Worm (Caenorhabditis elegans): Measurements from ENCODE around the gene F42G4.5.
A peak's percentile ranks its signal among the peaks of the same experiment; 100 is the strongest.

Gene F42G4.5

ce11 chrII:13107719-13108118, 34.4 kb downstream of the F42G4.5 start, which contains the start of gene pqn-32:
Gene pqn-32 (plus strand): TSS chrII:13108019.
- TF ChIP-seq C16A3.4 (tag; optimal IDR thresholded peaks at IDR 0.05), result no peak
- peak; percentile 67 for TF ChIP-seq blmp-1 (tag; optimal IDR thresholded peaks at IDR 0.05)
- no peak for TF ChIP-seq swsn-7 (tag; optimal IDR thresholded peaks at IDR 0.05)
- no peak for TF ChIP-seq efl-1 (optimal IDR thresholded peaks at IDR 0.05)
- peak in 1 of 2 experiments; percentile 63 for TF ChIP-seq efl-1 (GFP tag; optimal IDR thresholded peaks at IDR 0.05 in 1 of 2)
- no peak for TF ChIP-seq nhr-71 (tag; optimal IDR thresholded peaks at IDR 0.05)
- no peak for TF ChIP-seq ztf-11 (tag; optimal IDR thresholded peaks at IDR 0.05)
- TF ChIP-seq isw-1 (GFP tag; IDR thresholded peaks at IDR 0.05), result no peak

DNA sequence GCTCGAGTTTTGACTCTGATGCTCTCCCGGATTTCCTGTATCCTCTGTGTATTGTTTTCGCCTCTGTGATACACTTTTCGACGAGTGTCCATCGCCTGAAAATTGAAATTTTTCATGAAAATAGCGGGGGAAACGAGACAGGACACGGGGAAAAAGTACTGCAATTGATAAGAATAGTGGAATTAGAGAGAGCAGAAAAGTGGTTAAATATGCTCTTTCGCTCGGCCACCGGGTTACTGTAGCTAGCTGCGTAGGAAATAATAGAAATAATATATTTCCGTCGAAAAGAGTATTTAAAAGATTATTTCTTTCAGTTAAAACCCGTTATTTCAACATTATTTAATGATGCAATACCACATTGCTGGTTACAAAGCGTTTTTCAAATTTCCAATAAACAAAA, 43.4 kb downstream of the F42G4.5 start, which contains the start of gene rict-1:
TSS of gene rict-1 (minus strand) at position 101 of the 400 bp plus-strand sequence.
- TF ChIP-seq blmp-1 (tag; optimal IDR thresholded peaks at IDR 0.05) (no peak), Y116A8C.19 (tag; optimal IDR thresholded peaks at IDR 0.05; ENCODE audit: borderline replicate concordance) (no peak), tlp-1 (tag; optimal IDR thresholded peaks at IDR 0.05) (no peak), lin-35 (GFP tag; optimal IDR thresholded peaks at IDR 0.05) (no peak)

DNA sequence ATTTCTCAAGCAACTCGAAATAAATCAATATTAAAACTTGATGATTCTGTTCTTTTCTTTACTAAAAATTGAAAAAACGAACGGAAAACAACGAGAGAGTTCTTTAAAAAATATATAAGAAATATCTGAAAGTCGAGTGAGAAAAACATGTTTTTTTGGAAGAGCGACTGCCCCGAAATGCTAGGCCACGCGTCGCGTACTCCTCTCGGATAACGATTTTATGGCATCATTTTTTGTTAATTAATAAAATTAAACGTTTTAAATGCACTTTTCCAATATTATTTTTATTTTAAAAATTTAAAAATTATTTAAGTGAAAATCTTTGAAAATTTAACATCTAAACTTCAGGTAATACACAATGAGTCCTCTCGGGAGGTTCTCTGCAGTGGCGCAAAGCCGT, 43.9 kb downstream of the F42G4.5 start, which contains the start of gene gfm-1:
TSS of gene gfm-1 (plus strand) at position 349 of the 400 bp plus-strand sequence.
- TF ChIP-seq snu-23 (GFP tag; optimal IDR thresholded peaks at IDR 0.05) (peak; percentile 76), sox-4 (tag; optimal IDR thresholded peaks at IDR 0.05) (peak; percentile 91), unc-86 (tag; optimal IDR thresholded peaks at IDR 0.05) (peak; percentile 52), elt-3 (tag; optimal IDR thresholded peaks at IDR 0.05) (peak in 1 of 6 experiments; percentile 50), aly-2 (tag; optimal IDR thresholded peaks at IDR 0.05) (no peak), sup-37 (GFP tag; optimal IDR thresholded peaks at IDR 0.05) (no peak), nhr-19 (GFP tag; conservative IDR thresholded peaks at IDR 0.05) (peak; percentile 77), fkh-4 (tag; optimal IDR thresholded peaks at IDR 0.05; ENCODE audit: borderline replicate concordance) (peak; percentile 94), efl-3 (GFP tag; optimal IDR thresholded peaks at IDR 0.05) (peak; percentile 69), C16A3.4 (tag; optimal IDR thresholded peaks at IDR 0.05) (peak; percentile 23), ama-1 (optimal IDR thresholded peaks at IDR 0.05) (no peak), C04F5.9 (tag; optimal IDR thresholded peaks at IDR 0.05) (peak; percentile 84), fkh-8 (tag; optimal IDR thresholded peaks at IDR 0.05) (peak; percentile 70), efl-1 (optimal IDR thresholded peaks at IDR 0.05) (peak; percentile 54 to 72), efl-1 (GFP tag; optimal IDR thresholded peaks at IDR 0.05 in 1 of 2) (peak; percentile 76 to 96), dsc-1 (tag; optimal IDR thresholded peaks at IDR 0.05) (peak; percentile 89), nhr-11 (tag; optimal IDR thresholded peaks at IDR 0.05) (no peak), Y116A8C.19 (tag; optimal IDR thresholded peaks at IDR 0.05; ENCODE audit: borderline replicate concordance) (peak; percentile 84), swsn-7 (tag; optimal IDR thresholded peaks at IDR 0.05) (peak; percentile 85), mab-9 (GFP tag; IDR thresholded peaks at IDR 0.05) (peak; percentile 81), xbp-1 (tag; optimal IDR thresholded peaks at IDR 0.05) (peak; percentile 82), dpl-1 (GFP tag; optimal IDR thresholded peaks at IDR 0.05) (peak; percentile 53 to 72 (median 67)), fos-1 (tag; optimal IDR thresholded peaks at IDR 0.05) (no peak), lir-3 (tag; optimal IDR thresholded peaks at IDR 0.05; ENCODE audit: poor library complexity) (peak; percentile 94), unc-98 (GFP tag; IDR thresholded peaks at IDR 0.05) (peak; percentile 79), vab-15 (tag; optimal IDR thresholded peaks at IDR 0.05) (peak; percentile 28), lsy-2 (tag; optimal IDR thresholded peaks at IDR 0.05) (peak; percentile 62 to 83), pax-3 (tag; optimal IDR thresholded peaks at IDR 0.05) (peak; percentile 84), fkh-10 (GFP tag; optimal IDR thresholded peaks at IDR 0.05) (no peak), tbx-2 (tag; optimal IDR thresholded peaks at IDR 0.05) (peak; percentile 87), elt-2 (tag; optimal IDR thresholded peaks at IDR 0.05) (peak; percentile 67), rnt-1 (tag; optimal IDR thresholded peaks at IDR 0.05) (peak; percentile 98), lin-39 (tag; optimal IDR thresholded peaks at IDR 0.05) (peak; percentile 42), pqm-1 (tag; optimal IDR thresholded peaks at IDR 0.05) (no peak), lin-14 (GFP tag; optimal IDR thresholded peaks at IDR 0.05) (no peak), egl-27 (tag; optimal IDR thresholded peaks at IDR 0.05) (no peak), nhr-71 (tag; optimal IDR thresholded peaks at IDR 0.05) (peak; percentile 89), hlh-4 (tag; optimal IDR thresholded peaks at IDR 0.05) (peak; percentile 71), grh-1 (GFP tag; IDR thresholded peaks at IDR 0.05) (peak; percentile 72), F16B12.6 (tag; optimal IDR thresholded peaks at IDR 0.05) (peak; percentile 54), ceh-63 (GFP tag; optimal IDR thresholded peaks at IDR 0.05) (no peak), nhr-85 (tag) (peak; percentile 92), egl-13 (tag; optimal IDR thresholded peaks at IDR 0.05) (peak; percentile 88)

Measured in whole organism, L1 larva.